Fruit fly (Drosophila melanogaster) whole organism: ENCODE measurements around the gene dpr20.

ENCODE experiments used
- CG8478 ChIP-seq: fragments of >200 bp; optimal IDR thresholded peaks from 2 replicates; lab custom pipeline; 2018; ENCODE audit warnings: inconsistent platforms
- pan ChIP-seq: fragments of >200 bp; optimal IDR thresholded peaks from 2 replicates; lab custom pipeline; 2017
- psq ChIP-seq: fragments of >200 bp; optimal IDR thresholded peaks from 2 replicates; lab custom pipeline; 2017
- usp ChIP-seq: fragments of >200 bp; optimal IDR thresholded peaks from 2 replicates; lab custom pipeline; 2017; ENCODE audit warnings: missing biosample characterization, missing genetic modification characterization, mixed read lengths

- no peak for TF ChIP-seq pan (lab: Kevin White, UChicago)
- no peak for TF ChIP-seq psq
- no peak for TF ChIP-seq CG8478 (lab: Kevin White, UChicago)
- no peak for TF ChIP-seq usp (GFP tag; lab: Kevin White, UChicago)
Observed at dm6 chr3L:810038-810644, 46.9 kb downstream of the dpr20 start.
